Fruit fly (Drosophila melanogaster): Measurements from ENCODE around the gene CG42299.

DNA sequence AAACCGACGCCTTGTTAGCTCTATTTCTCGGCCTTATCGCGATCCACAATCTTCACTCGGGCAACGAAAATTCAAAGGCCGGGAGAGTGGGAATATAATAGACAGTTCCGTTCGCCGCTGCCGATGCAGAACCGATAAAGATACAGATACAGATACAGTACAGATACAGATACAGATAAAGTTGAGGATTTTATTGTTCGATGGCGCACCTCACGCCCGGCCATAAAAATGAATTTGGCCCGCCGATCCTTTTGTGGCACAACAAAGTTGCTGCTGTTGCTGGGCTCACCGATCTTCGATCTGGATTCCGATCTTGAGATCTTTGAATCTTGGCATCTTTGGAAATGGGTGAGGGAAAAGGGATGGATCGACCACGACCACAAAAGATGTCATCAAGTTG, 34.7 kb upstream of the CG42299 start:
- no peak for TF ChIP-seq insv (optimal IDR thresholded peaks at IDR 0.05)
- no peak for TF ChIP-seq ttk (optimal IDR thresholded peaks at IDR 0.05)
- no peak for TF ChIP-seq psq (optimal IDR thresholded peaks at IDR 0.05)
- TF ChIP-seq Sin3A (optimal IDR thresholded peaks at IDR 0.05): no peak
- no peak for TF ChIP-seq h (optimal IDR thresholded peaks at IDR 0.05)

Measured in Kc167 (cell line).